Fruit fly (Drosophila melanogaster): ENCODE results near the gene CG34130.

The CG34130 gene

DNA sequence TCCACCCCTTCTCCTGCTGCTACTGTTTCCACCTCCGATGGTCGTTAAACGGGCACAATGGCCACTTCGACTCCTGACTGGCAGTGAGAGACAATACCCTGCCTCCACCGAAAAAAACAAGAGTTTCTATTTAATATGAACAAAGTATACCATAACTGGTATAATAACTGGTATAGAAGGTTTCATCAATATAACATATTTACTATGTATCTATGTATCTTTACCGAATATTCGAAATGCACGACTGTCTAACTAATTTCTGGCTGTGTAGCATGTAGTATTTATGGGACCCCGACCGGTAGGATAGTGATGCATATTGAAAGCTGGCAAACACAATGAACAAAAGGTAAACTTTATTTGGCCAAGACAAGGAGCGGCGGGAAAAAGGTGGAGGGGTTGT is 7.8 kb downstream of the CG34130 start (continued):
- no peak for TF ChIP-seq CG10274 (GFP tag; optimal IDR thresholded peaks at IDR 0.05)
- 0 out of 2 replicates have a peak, but pooled peaks have one; percentile 21 for TF ChIP-seq CG14014 (GFP tag; IDR thresholded peaks at IDR 0.05)
- TF ChIP-seq BtbVII (GFP tag; optimal IDR thresholded peaks at IDR 0.05) = no peak
- no peak for TF ChIP-seq Doc2 (GFP tag; IDR thresholded peaks at IDR 0.05)
- TF ChIP-seq CG7556 (GFP tag; optimal IDR thresholded peaks at IDR 0.05) = peak; percentile 17
- TF ChIP-seq phol (tag; optimal IDR thresholded peaks at IDR 0.05) = no peak
- no peak for TF ChIP-seq lbe (GFP tag; optimal IDR thresholded peaks at IDR 0.05)
- peak; percentile 39 for TF ChIP-seq CG2678 (tag; optimal IDR thresholded peaks at IDR 0.05)
- TF ChIP-seq lmd (GFP tag; IDR thresholded peaks at IDR 0.05) = peak; percentile 38; the same call in 1 of the 2 replicates
- TF ChIP-seq CG1602 (GFP tag; optimal IDR thresholded peaks at IDR 0.05) = no peak
- peak; percentile 55 for TF ChIP-seq CG2120 (GFP tag; optimal IDR thresholded peaks at IDR 0.05)
- TF ChIP-seq CG17328 (GFP tag; IDR thresholded peaks at IDR 0.05) = no peak
- no peak for TF ChIP-seq corto (GFP tag; optimal IDR thresholded peaks at IDR 0.05)
- TF ChIP-seq ranshi (GFP tag; IDR thresholded peaks at IDR 0.05) = 0 out of 2 replicates have a peak, but pooled peaks have one; percentile 20
- TF ChIP-seq ara (GFP tag; IDR thresholded peaks at IDR 0.05) = 0 out of 2 replicates have a peak, but pooled peaks have one; percentile 21
- no peak for TF ChIP-seq amos (GFP tag; IDR thresholded peaks at IDR 0.05; ENCODE audit: partially characterized antibody)
- TF ChIP-seq Hmr (GFP tag; optimal IDR thresholded peaks at IDR 0.05) = peak; percentile 46
- TF ChIP-seq sens (GFP tag) = peak; percentile 57
- peak; percentile 20; the same call in 1 of the 2 replicates for TF ChIP-seq sob (GFP tag; IDR thresholded peaks at IDR 0.05)
- TF ChIP-seq Med (GFP tag) = peak; percentile 79
- TF ChIP-seq CG31441 (GFP tag; IDR thresholded peaks at IDR 0.05) = no peak
- TF ChIP-seq CG3847 (GFP tag; IDR thresholded peaks at IDR 0.05) = no peak
- peak; percentile 36 for TF ChIP-seq cwo (GFP tag; optimal IDR thresholded peaks at IDR 0.05)
- no peak for TF ChIP-seq CG9817 (tag; optimal IDR thresholded peaks at IDR 0.05)
- no peak for TF ChIP-seq lola (GFP tag; optimal IDR thresholded peaks at IDR 0.05)
- TF ChIP-seq caup (GFP tag; optimal IDR thresholded peaks at IDR 0.05; ENCODE audit: severe bottlenecking) = peak; percentile 1
- TF ChIP-seq lab (GFP tag; optimal IDR thresholded peaks at IDR 0.05) = peak; percentile 67
- peak in 1 of 2 experiments; percentile 26 for TF ChIP-seq Hr51 (GFP tag; optimal IDR thresholded peaks at IDR 0.05)
- TF ChIP-seq insv (GFP tag; optimal IDR thresholded peaks at IDR 0.05) = no peak
- TF ChIP-seq Fer1 (GFP tag; optimal IDR thresholded peaks at IDR 0.05) = peak; percentile 45
- no peak for TF ChIP-seq repo (GFP tag; optimal IDR thresholded peaks at IDR 0.05)
- TF ChIP-seq gem (tag; optimal IDR thresholded peaks at IDR 0.05) = peak; percentile 31
- TF ChIP-seq slbo (GFP tag; IDR thresholded peaks at IDR 0.05) = peak; percentile 15; the same call in 1 of the 2 replicates
- TF ChIP-seq Camta (GFP tag; optimal IDR thresholded peaks at IDR 0.05) = no peak
- TF ChIP-seq bab2 (GFP tag; optimal IDR thresholded peaks at IDR 0.05) = peak; percentile 12
- no peak for TF ChIP-seq ro (GFP tag; IDR thresholded peaks at IDR 0.05)
- TF ChIP-seq pros (GFP tag; optimal IDR thresholded peaks at IDR 0.05) = no peak
- TF ChIP-seq CG13894 (tag; optimal IDR thresholded peaks at IDR 0.05) = peak; percentile 42
- TF ChIP-seq dysf (GFP tag; IDR thresholded peaks at IDR 0.05) = no peak
- TF ChIP-seq Rx (GFP tag; IDR thresholded peaks at IDR 0.05) = no peak
- no peak for TF ChIP-seq CG1024 (GFP tag; IDR thresholded peaks at IDR 0.05)
- peak; percentile 17 for TF ChIP-seq CG3281 (GFP tag; optimal IDR thresholded peaks at IDR 0.05)
- no peak for TF ChIP-seq CG34422 (GFP tag; IDR thresholded peaks at IDR 0.05)
- no peak for TF ChIP-seq CG2889 (GFP tag; IDR thresholded peaks at IDR 0.05)
- no peak for TF ChIP-seq CG11560 (tag; IDR thresholded peaks at IDR 0.05)
- TF ChIP-seq CG14860 (GFP tag; IDR thresholded peaks at IDR 0.05; ENCODE audit: partially characterized antibody) = no peak
- no peak for TF ChIP-seq CG7987 (GFP tag; optimal IDR thresholded peaks at IDR 0.05)
- no peak for TF ChIP-seq CG11093 (GFP tag; IDR thresholded peaks at IDR 0.05)
- no peak for TF ChIP-seq CG34224 (GFP tag; IDR thresholded peaks at IDR 0.05; ENCODE audit: partially characterized antibody)
- peak; percentile 77 for TF ChIP-seq CG18599 (GFP tag; optimal IDR thresholded peaks at IDR 0.05)

All from whole organism, embryonic.